Worm (Caenorhabditis elegans) whole organism, dauer: Measurements from ENCODE around the gene rpb-8.

ENCODE experiments used
- unc-62 ChIP-seq: sonication (generic microtip); optimal IDR thresholded peaks from 2 replicates; lab custom pipeline; 2017; ENCODE audit warnings: missing biosample characterization, missing genetic modification reagents, missing genetic modification characterization

rpb-8 gene

ce11 chrIII:4900260-4900659, 17.5 kb downstream of the rpb-8 start, which contains the start of gene tag-340:
TSS of gene tag-340 (plus strand) at chrIII:4900508.
- no peak for TF ChIP-seq unc-62 (GFP tag; lab: Kevin White, UChicago)

ce11 chrIII:4899728-4900127, 18.1 kb downstream of the rpb-8 start:
- TF ChIP-seq unc-62 (GFP tag; lab: Kevin White, UChicago), result no peak

ce11 chrIII:4899035-4899578, 18.7 kb downstream of the rpb-8 start, which contains the start of gene nhl-2:
TSS of gene nhl-2 (minus strand) at chrIII:4899085.
- TF ChIP-seq unc-62 (GFP tag; lab: Kevin White, UChicago), result no peak

ce11 chrIII:4895313-4895712, 22.5 kb downstream of the rpb-8 start:
- TF ChIP-seq unc-62 (GFP tag; lab: Kevin White, UChicago), result no peak

- TF ChIP-seq unc-62 (GFP tag; lab: Kevin White, UChicago), result no peak
These were observed 24.3 kb downstream of the rpb-8 start, which contains the start of gene F26F4.6 for ce11 chrIII:4893540-4893939. TSS of gene F26F4.6 (minus strand) at chrIII:4893640.

ce11 chrIII:4890997-4891396, 26.8 kb downstream of the rpb-8 start, which contains the start of gene F26F4.5:
TSS of gene F26F4.5 (minus strand) at chrIII:4891252.
- no peak for TF ChIP-seq unc-62 (GFP tag; lab: Kevin White, UChicago)

- TF ChIP-seq unc-62 (GFP tag; lab: Kevin White, UChicago), result no peak
These were observed 30.5 kb downstream of the rpb-8 start, which contains the start of gene clec-6 for ce11 chrIII:4887291-4887690. TSS of gene clec-6 (minus strand) at chrIII:4887444.

ce11 chrIII:4883429-4883828, 34.4 kb downstream of the rpb-8 start, which contains the start of gene clec-5:
TSS of gene clec-5 (minus strand) at chrIII:4883606.
- no peak for TF ChIP-seq unc-62 (GFP tag; lab: Kevin White, UChicago)

ce11 chrIII:4881955-4882354, 35.9 kb downstream of the rpb-8 start:
- no peak for TF ChIP-seq unc-62 (GFP tag; lab: Kevin White, UChicago)

- TF ChIP-seq unc-62 (GFP tag; lab: Kevin White, UChicago), result no peak
These were observed 38.4 kb downstream of the rpb-8 start, which contains the start of gene C35D10.1 for ce11 chrIII:4879445-4879844. TSS of gene C35D10.1 (plus strand) at chrIII:4879745.

ce11 chrIII:4878281-4878680, 39.5 kb downstream of the rpb-8 start, which contains the start of the genes tost-1 and arx-6:
TSS of gene tost-1 (minus strand) at chrIII:4878311.
TSS of gene arx-6 (plus strand) at chrIII:4878658.
- no peak for TF ChIP-seq unc-62 (GFP tag; lab: Kevin White, UChicago)

- no peak for TF ChIP-seq unc-62 (GFP tag; lab: Kevin White, UChicago)
These were observed 42.1 kb downstream of the rpb-8 start for ce11 chrIII:4875663-4876062.

ce11 chrIII:4874671-4875070, 43.1 kb downstream of the rpb-8 start, which contains the start of gene C35D10.12:
TSS of gene C35D10.12 (minus strand) at chrIII:4874771.
- no peak for TF ChIP-seq unc-62 (GFP tag; lab: Kevin White, UChicago)

- TF ChIP-seq unc-62 (GFP tag; lab: Kevin White, UChicago), result no peak
These were observed 44.4 kb downstream of the rpb-8 start for ce11 chrIII:4873395-4873794.

ce11 chrIII:4870478-4870877, 47.3 kb downstream of the rpb-8 start, which contains the start of gene gipc-1:
TSS of gene gipc-1 (plus strand) at chrIII:4870778.
- TF ChIP-seq unc-62 (GFP tag; lab: Kevin White, UChicago), result no peak

- no peak for TF ChIP-seq unc-62 (GFP tag; lab: Kevin White, UChicago)
These were observed 49.2 kb downstream of the rpb-8 start, which contains the start of the genes msd-4 and C35D10.3 for ce11 chrIII:4868643-4869042. TSS of gene msd-4 (minus strand) at chrIII:4868743. TSS of gene C35D10.3 (plus strand) at chrIII:4868921.
